Worm (Caenorhabditis elegans) whole organism, L4 larva: ENCODE data around the gene F40F8.11.

ENCODE experiments used
- D1046.2 ChIP-seq: fragments of 200-800 bp; sonication (Bioruptor generic); IDR thresholded peaks from 2 replicates; pipeline ENCODE4 v1.3.6; 2022; ENCODE audit warnings: missing genetic modification characterization, missing compliant biosample characterization
- F37D6.2 ChIP-seq: sonication (generic microtip); optimal IDR thresholded peaks from 2 replicates; lab custom pipeline; 2016; ENCODE audit warnings: mild to moderate bottlenecking, missing genetic modification characterization, missing compliant biosample characterization
- F49E8.2 ChIP-seq: sonication (generic microtip); optimal IDR thresholded peaks from 2 replicates; lab custom pipeline; 2016; ENCODE audit warnings: missing compliant biosample characterization, mild to moderate bottlenecking, missing genetic modification characterization, borderline replicate concordance
- T26A8.4 ChIP-seq: fragments of 200-800 bp; sonication (Bioruptor generic); IDR thresholded peaks from 2 replicates; pipeline ENCODE4 v1.3.6; 2022; ENCODE audit warnings: missing genetic modification characterization, missing compliant biosample characterization
- Y105C5A.15 ChIP-seq: fragments of 200-800 bp; sonication (Bioruptor generic); IDR thresholded peaks from 2 replicates; pipeline ENCODE4 v1.3.6; 2022; ENCODE audit warnings: missing genetic modification characterization, missing compliant biosample characterization
- Y75B8A.6 ChIP-seq: fragments of 200-800 bp; sonication (Bioruptor generic); IDR thresholded peaks from 2 replicates; pipeline ENCODE4 v1.3.6; 2022; ENCODE audit warnings: missing genetic modification reagents, missing genetic modification characterization, missing compliant biosample characterization
- ZK546.5 ChIP-seq, 2 experiments: sonication (generic microtip); optimal IDR thresholded peaks; 2 replicates each; lab custom pipeline; 2017; ENCODE audit warnings: missing biosample characterization in 2 of 2, missing genetic modification characterization in 2 of 2
- aha-1 ChIP-seq: fragments of 150-350 bp; peaks from one replicate; lab custom pipeline; 2014; ENCODE audit warnings: missing biosample characterization, missing genetic modification characterization
- ama-1 ChIP-seq: fragments of 150-350 bp; optimal IDR thresholded peaks from 2 replicates; lab custom pipeline; 2014; ENCODE audit warnings: inconsistent platforms, mixed read lengths
- attf-4 ChIP-seq: sonication (generic microtip); optimal IDR thresholded peaks from 3 replicates; lab custom pipeline; 2017; ENCODE audit warnings: missing biosample characterization, missing genetic modification characterization
- ceh-20 ChIP-seq: fragments of 200-800 bp; sonication (Bioruptor generic); IDR thresholded peaks from 2 replicates; pipeline ENCODE4 v1.3.6; 2022; ENCODE audit warnings: missing genetic modification reagents, missing genetic modification characterization, missing compliant biosample characterization
- ceh-28 ChIP-seq: fragments of 150-350 bp; optimal IDR thresholded peaks from 2 replicates; lab custom pipeline; 2014; ENCODE audit warnings: missing biosample characterization, missing genetic modification reagents, missing genetic modification characterization
- ceh-44 ChIP-seq: fragments of 200-800 bp; sonication (Bioruptor generic); IDR thresholded peaks from 2 replicates; pipeline ENCODE4 v1.3.6; 2022; ENCODE audit warnings: missing genetic modification reagents, missing genetic modification characterization, missing compliant biosample characterization
- ceh-62 ChIP-seq: sonication (generic microtip); optimal IDR thresholded peaks from 2 replicates; lab custom pipeline; 2017; ENCODE audit warnings: missing biosample characterization, missing genetic modification characterization
- ceh-82 ChIP-seq: sonication (generic microtip); optimal IDR thresholded peaks from 2 replicates; lab custom pipeline; 2017; ENCODE audit warnings: missing biosample characterization, missing genetic modification characterization
- ces-1 ChIP-seq: fragments of 150-350 bp; sonication (generic microtip); optimal IDR thresholded peaks from 4 replicates; lab custom pipeline; 2014; ENCODE audit warnings: missing biosample characterization, missing genetic modification reagents, missing genetic modification characterization
- cey-2 ChIP-seq: sonication (generic microtip); optimal IDR thresholded peaks from 3 replicates; lab custom pipeline; 2017; ENCODE audit warnings: missing genetic modification characterization, mild to moderate bottlenecking, missing compliant biosample characterization, antibody characterized with exemption, borderline replicate concordance; ENCODE audit not compliant: insufficient read depth
- daf-19 ChIP-seq: fragments of 200-800 bp; sonication (Bioruptor generic); conservative IDR thresholded peaks from 2 replicates; pipeline ENCODE4 v1.3.6; 2022; ENCODE audit warnings: missing genetic modification characterization, missing compliant biosample characterization
- dpl-1 ChIP-seq: fragments of 150-350 bp; optimal IDR thresholded peaks from 2 replicates; lab custom pipeline; 2014; ENCODE audit warnings: missing biosample characterization, missing genetic modification reagents, missing genetic modification characterization
- duxl-1 ChIP-seq: sonication (generic microtip); optimal IDR thresholded peaks from 2 replicates; lab custom pipeline; 2016; ENCODE audit warnings: mild to moderate bottlenecking, missing genetic modification characterization, moderate library complexity, missing compliant biosample characterization; ENCODE audit not compliant: poor library complexity
- egl-27 ChIP-seq: sonication (generic microtip); optimal IDR thresholded peaks from 3 replicates; lab custom pipeline; 2017; ENCODE audit warnings: missing biosample characterization, missing genetic modification reagents, missing genetic modification characterization
- fkh-10 ChIP-seq: fragments of 150-350 bp; optimal IDR thresholded peaks from 2 replicates; lab custom pipeline; 2014; ENCODE audit warnings: missing biosample characterization, missing genetic modification reagents, missing genetic modification characterization
- hif-1 ChIP-seq, 2 experiments: sonication (generic microtip); optimal IDR thresholded peaks; 2 replicates each; lab custom pipeline; 2016 to 2017; ENCODE audit warnings: missing compliant biosample characterization in 2 of 2, missing genetic modification characterization in 2 of 2, missing genetic modification reagents in 2 of 2, missing genotype in 2 of 2, mild to moderate bottlenecking in 1 of 2
- hlh-11 ChIP-seq: fragments of 200-800 bp; sonication (Bioruptor generic); optimal IDR thresholded peaks from 2 replicates; lab custom pipeline; 2018; ENCODE audit warnings: mild to moderate bottlenecking, missing genetic modification characterization, missing compliant biosample characterization
- hlh-30 ChIP-seq: sonication (generic microtip); optimal IDR thresholded peaks from 2 replicates; lab custom pipeline; 2017; ENCODE audit warnings: antibody characterized with exemption, mild to moderate bottlenecking, missing genetic modification characterization, missing compliant biosample characterization; ENCODE audit not compliant: insufficient read depth
- lin-38 ChIP-seq: fragments of 200-800 bp; sonication (Bioruptor generic); IDR thresholded peaks from 2 replicates; pipeline ENCODE4 v1.3.6; 2022; ENCODE audit warnings: missing genetic modification reagents, missing genetic modification characterization, missing compliant biosample characterization
- lir-3 ChIP-seq: sonication (generic microtip); optimal IDR thresholded peaks from 2 replicates; lab custom pipeline; 2016; ENCODE audit warnings: mild to moderate bottlenecking, missing genetic modification characterization, missing compliant biosample characterization
- madf-9 ChIP-seq: fragments of 200-800 bp; sonication (Bioruptor generic); conservative IDR thresholded peaks from 2 replicates; pipeline ENCODE4 v1.3.6; 2022; ENCODE audit warnings: missing genetic modification reagents, missing genetic modification characterization, missing compliant biosample characterization
- mep-1 ChIP-seq: fragments of 150-350 bp; sonication (generic microtip); optimal IDR thresholded peaks from 3 replicates; lab custom pipeline; 2014; ENCODE audit warnings: missing biosample characterization, missing genetic modification characterization
- mxl-2 ChIP-seq: fragments of 200-800 bp; sonication (Bioruptor generic); conservative IDR thresholded peaks from 2 replicates; pipeline ENCODE4 v1.3.6; 2022; ENCODE audit warnings: missing genetic modification reagents, missing genetic modification characterization, missing compliant biosample characterization
- nhr-111 ChIP-seq: fragments of 200-800 bp; sonication (Bioruptor generic); optimal IDR thresholded peaks from 2 replicates; lab custom pipeline; 2018; ENCODE audit warnings: mild to moderate bottlenecking, missing genetic modification characterization, missing compliant biosample characterization
- nhr-237 ChIP-seq: sonication (generic microtip); optimal IDR thresholded peaks from 2 replicates; lab custom pipeline; 2017; ENCODE audit warnings: missing biosample characterization, missing genetic modification characterization
- nhr-28 ChIP-seq: fragments of 150-350 bp; optimal IDR thresholded peaks from 2 replicates; lab custom pipeline; 2014; ENCODE audit warnings: missing biosample characterization, missing genetic modification characterization
- nhr-42 ChIP-seq: fragments of 200-800 bp; sonication (Bioruptor generic); IDR thresholded peaks from 2 replicates; pipeline ENCODE4 v1.3.6; 2022; ENCODE audit warnings: missing genetic modification characterization, missing compliant biosample characterization
- nhr-48 ChIP-seq: sonication (generic microtip); optimal IDR thresholded peaks from 2 replicates; lab custom pipeline; 2016; ENCODE audit warnings: mild to moderate bottlenecking, missing genetic modification characterization, missing compliant biosample characterization
- nhr-6 ChIP-seq: fragments of 150-350 bp; optimal IDR thresholded peaks from 2 replicates; lab custom pipeline; 2014; ENCODE audit warnings: missing biosample characterization, missing genetic modification characterization
- nhr-77 ChIP-seq: fragments of 150-350 bp; optimal IDR thresholded peaks from 2 replicates; lab custom pipeline; 2014; ENCODE audit warnings: missing biosample characterization, missing genetic modification characterization
- php-3 ChIP-seq: fragments of 200-800 bp; sonication (Bioruptor generic); IDR thresholded peaks from 2 replicates; pipeline ENCODE4 v1.3.6; 2022; ENCODE audit warnings: missing genetic modification reagents, missing genetic modification characterization, missing compliant biosample characterization
- rbr-2 ChIP-seq: sonication (generic microtip); optimal IDR thresholded peaks from 2 replicates; lab custom pipeline; 2016; ENCODE audit warnings: missing genotype, missing genetic modification characterization, missing compliant biosample characterization
- saeg-2 ChIP-seq: fragments of 200-800 bp; sonication (Bioruptor generic); IDR thresholded peaks from 2 replicates; pipeline ENCODE4 v1.3.6; 2022; ENCODE audit warnings: missing genetic modification reagents, missing genetic modification characterization, missing compliant biosample characterization
- set-16 ChIP-seq: fragments of 200-800 bp; sonication (Bioruptor generic); IDR thresholded peaks from 2 replicates; pipeline ENCODE4 v1.3.6; 2022; ENCODE audit warnings: missing genetic modification reagents, missing genetic modification characterization, missing compliant biosample characterization
- tra-1 ChIP-seq: fragments of 200-800 bp; sonication (Bioruptor generic); IDR thresholded peaks from 2 replicates; pipeline ENCODE4 v1.3.6; 2022; ENCODE audit warnings: missing genetic modification reagents, missing genetic modification characterization, missing compliant biosample characterization
- unc-39 ChIP-seq: sonication (generic microtip); optimal IDR thresholded peaks from 2 replicates; lab custom pipeline; 2017; ENCODE audit warnings: missing biosample characterization, missing genetic modification characterization
- vab-7 ChIP-seq: fragments of 200-800 bp; sonication (Bioruptor generic); IDR thresholded peaks from 2 replicates; pipeline ENCODE4 v1.3.6; 2022; ENCODE audit warnings: missing genetic modification reagents, missing genetic modification characterization, missing compliant biosample characterization
- zip-11 ChIP-seq: fragments of 200-800 bp; sonication (Bioruptor generic); IDR thresholded peaks from 2 replicates; pipeline ENCODE4 v1.3.6; 2022; ENCODE audit warnings: missing genetic modification characterization, missing compliant biosample characterization
- ztf-11 ChIP-seq: fragments of 150-350 bp; optimal IDR thresholded peaks from 2 replicates; lab custom pipeline; 2014; ENCODE audit warnings: missing biosample characterization, missing genetic modification characterization

Gene F40F8.11

ce11 chrII:11162390-11162789 is 30.0 kb upstream of the F40F8.11 start, which contains the start of gene ptr-13:
TSS of gene ptr-13 (minus strand) at chrII:11162481.
- TF ChIP-seq nhr-28 (tag; lab: Kevin White, UChicago) = peak; percentile 41
- TF ChIP-seq aha-1 (tag; lab: Kevin White, UChicago) = peak; percentile 6
- TF ChIP-seq fkh-10 = no peak

ce11 chrII:11161675-11162074 is 29.3 kb upstream of the F40F8.11 start:
- TF ChIP-seq ceh-62 (tag; lab: Kevin White, UChicago) (no peak), aha-1 (tag; lab: Kevin White, UChicago) (peak; percentile 65), nhr-28 (tag; lab: Kevin White, UChicago) (peak; percentile 5), madf-9 (no peak)

ce11 chrII:11157660-11158059 is 25.3 kb upstream of the F40F8.11 start:
- TF ChIP-seq mxl-2 = peak; percentile 72; the same call in 1 of the 2 replicates
- no peak for TF ChIP-seq attf-4 (tag; lab: Kevin White, UChicago)
- TF ChIP-seq D1046.2 = peak; percentile 83; the same call in 1 of the 2 replicates
- no peak for TF ChIP-seq ceh-82 (tag; lab: Kevin White, UChicago)
- no peak for TF ChIP-seq ztf-11 (tag; lab: Kevin White, UChicago)
- peak; percentile 60 for TF ChIP-seq php-3 (GFP tag; lab: Robert Waterston, UW)
- peak; percentile 56 for TF ChIP-seq rbr-2 (tag; lab: Kevin White, UChicago)
- TF ChIP-seq ZK546.5 (tag; optimal IDR thresholded peaks at IDR 0.05; lab: Kevin White, UChicago) = no peak
- no peak for TF ChIP-seq ces-1 (GFP tag; lab: Kevin White, UChicago)
- peak; percentile 77 for TF ChIP-seq daf-19 (GFP tag; lab: Robert Waterston, UW)
- no peak for TF ChIP-seq nhr-237
- TF ChIP-seq hlh-30 (tag; lab: Kevin White, UChicago) = peak; percentile 29
- 0 out of 2 replicates have a peak, but pooled peaks have one; percentile 53 for TF ChIP-seq saeg-2
- no peak for TF ChIP-seq ceh-28 (tag; lab: Kevin White, UChicago)
- TF ChIP-seq hlh-11 (tag; lab: Kevin White, UChicago) = peak; percentile 45
- TF ChIP-seq egl-27 (tag; lab: Kevin White, UChicago) = no peak
- peak; percentile 51; the same call in 1 of the 2 replicates for TF ChIP-seq ceh-20 (GFP tag; lab: Robert Waterston, UW)
- TF ChIP-seq nhr-111 = no peak
- no peak; the same call in 1 of the 2 replicates for TF ChIP-seq set-16 (GFP tag; lab: Robert Waterston, UW)
- no peak for TF ChIP-seq nhr-48 (tag; lab: Kevin White, UChicago)
- no peak for TF ChIP-seq aha-1 (tag; lab: Kevin White, UChicago)
- no peak for TF ChIP-seq lir-3
- TF ChIP-seq hif-1 (tag; optimal IDR thresholded peaks at IDR 0.05; lab: Kevin White, UChicago) = peak in 1 of 2 experiments; percentile 40
- no peak for TF ChIP-seq nhr-6 (tag; lab: Kevin White, UChicago)
- TF ChIP-seq zip-11 (GFP tag; lab: Robert Waterston, UW) = no peak
- TF ChIP-seq mep-1 = peak; percentile 72
- TF ChIP-seq nhr-28 (tag; lab: Kevin White, UChicago) = peak; percentile 34
- no peak for TF ChIP-seq ama-1 (lab: Kevin White, UChicago)
- peak; percentile 40 for TF ChIP-seq duxl-1 (tag; lab: Kevin White, UChicago)
- peak; percentile 85 for TF ChIP-seq Y105C5A.15
- TF ChIP-seq nhr-42 (GFP tag; lab: Robert Waterston, UW) = peak; percentile 74
- no peak for TF ChIP-seq ceh-62 (tag; lab: Kevin White, UChicago)
- TF ChIP-seq F37D6.2 (tag; lab: Kevin White, UChicago) = no peak
- TF ChIP-seq lin-38 = peak; percentile 83
- peak; percentile 74 for TF ChIP-seq T26A8.4 (GFP tag; lab: Robert Waterston, UW)
- TF ChIP-seq unc-39 = no peak
- TF ChIP-seq vab-7 (GFP tag; lab: Robert Waterston, UW) = peak; percentile 80
- no peak for TF ChIP-seq Y75B8A.6 (GFP tag; lab: Robert Waterston, UW)
- no peak for TF ChIP-seq cey-2 (tag; lab: Kevin White, UChicago)
- no peak for TF ChIP-seq ceh-44
- no peak for TF ChIP-seq fkh-10
- peak; percentile 43 for TF ChIP-seq nhr-77 (tag; lab: Kevin White, UChicago)
- TF ChIP-seq dpl-1 (GFP tag; lab: Kevin White, UChicago) = peak; percentile 20
- TF ChIP-seq tra-1 (GFP tag; lab: Robert Waterston, UW) = peak; percentile 71; the same call in 1 of the 2 replicates
- no peak for TF ChIP-seq F49E8.2 (tag; lab: Kevin White, UChicago)
